Worm (Caenorhabditis elegans): ENCODE measurements around the gene slc-36.5.

Gene slc-36.5

DNA sequence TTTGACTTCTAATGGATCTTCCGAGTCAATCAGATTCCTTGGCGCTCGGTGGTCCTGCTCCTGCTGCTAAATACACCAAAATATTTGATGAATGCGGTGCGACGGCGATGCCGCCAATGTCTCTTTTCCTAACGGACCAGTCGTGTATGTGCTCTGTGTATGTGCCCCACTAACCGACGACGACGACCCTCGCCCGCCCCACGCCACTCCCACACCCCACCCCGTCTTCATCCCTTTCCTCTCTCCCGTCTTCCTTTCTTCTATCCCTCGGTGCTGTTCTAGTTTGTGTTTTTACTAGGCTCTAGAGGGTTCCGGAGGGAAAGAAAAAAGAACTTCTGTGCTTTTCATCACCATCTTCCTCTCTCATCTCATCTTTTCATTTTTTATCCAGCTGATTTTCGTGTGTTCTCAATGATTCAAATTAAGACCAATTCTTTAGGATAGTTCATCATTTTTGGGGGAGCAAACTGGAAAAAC is 42.2 kb downstream of the slc-36.5 start, which contains the start of gene egl-27:
Gene egl-27, plus strand, starts transcription at position 427 of the 477 bp plus-strand sequence.
- no peak for TF ChIP-seq bed-3 (GFP tag; optimal IDR thresholded peaks at IDR 0.05)
- TF ChIP-seq nhr-237 (tag; optimal IDR thresholded peaks at IDR 0.05), result no peak
- peak; percentile 12 for TF ChIP-seq sptf-1 (tag; optimal IDR thresholded peaks at IDR 0.05)
- no peak for TF ChIP-seq lin-32 (GFP tag; optimal IDR thresholded peaks at IDR 0.05)
- TF ChIP-seq tbx-8 (GFP tag; optimal IDR thresholded peaks at IDR 0.05), result no peak
- TF ChIP-seq lsy-2 (tag; optimal IDR thresholded peaks at IDR 0.05), result no peak
- TF ChIP-seq hlh-1 (tag; optimal IDR thresholded peaks at IDR 0.05), result no peak
- no peak for TF ChIP-seq ceh-83 (GFP tag; optimal IDR thresholded peaks at IDR 0.05)
- no peak for TF ChIP-seq elt-3 (tag; optimal IDR thresholded peaks at IDR 0.05)
- TF ChIP-seq ceh-39 (tag; optimal IDR thresholded peaks at IDR 0.05), result no peak
- no peak for TF ChIP-seq unc-120 (tag; optimal IDR thresholded peaks at IDR 0.05; ENCODE audit: poor library complexity, severe bottlenecking)
- TF ChIP-seq flh-1 (GFP tag; optimal IDR thresholded peaks at IDR 0.05), result no peak
- TF ChIP-seq ces-1 (GFP tag; optimal IDR thresholded peaks at IDR 0.05), result peak; percentile 5
- TF ChIP-seq elt-1 (tag; optimal IDR thresholded peaks at IDR 0.05; ENCODE audit: borderline replicate concordance, insufficient read depth), result no peak
- no peak for TF ChIP-seq ham-2 (GFP tag; optimal IDR thresholded peaks at IDR 0.05)

DNA sequence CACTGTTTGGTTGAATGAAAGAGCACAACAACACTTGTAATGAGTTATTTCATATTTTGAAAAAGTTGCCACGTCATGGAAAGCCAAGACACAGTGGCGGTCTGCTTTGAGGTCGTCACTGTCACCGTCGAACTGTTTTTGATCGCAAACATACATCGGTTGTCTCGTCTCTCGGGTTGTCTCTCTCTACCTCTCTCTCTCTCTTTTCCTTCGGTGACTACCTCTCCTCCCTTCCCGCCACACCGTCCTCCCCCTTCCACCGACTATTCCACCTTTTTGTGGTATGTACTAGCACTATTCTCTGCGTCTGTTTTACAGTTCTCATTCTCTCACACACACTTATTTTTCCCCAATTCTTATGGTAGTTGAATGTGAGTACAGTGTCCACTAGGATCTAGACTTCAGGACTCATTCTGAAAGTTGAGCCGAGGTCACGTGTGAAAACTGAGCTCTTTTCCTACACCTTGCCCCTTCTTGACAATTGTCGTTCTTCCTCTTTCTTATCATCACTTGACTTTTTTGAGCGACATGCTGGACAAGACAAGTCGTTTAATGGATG is 43.0 kb downstream of the slc-36.5 start:
- TF ChIP-seq drap-1 (GFP tag; optimal IDR thresholded peaks at IDR 0.05), result peak; percentile 38
- TF ChIP-seq cnd-1 (tag; optimal IDR thresholded peaks at IDR 0.05), result peak; percentile 12
- peak; percentile 35 for TF ChIP-seq mls-2 (tag; optimal IDR thresholded peaks at IDR 0.05)
- no peak for TF ChIP-seq flh-1 (GFP tag; optimal IDR thresholded peaks at IDR 0.05)

DNA sequence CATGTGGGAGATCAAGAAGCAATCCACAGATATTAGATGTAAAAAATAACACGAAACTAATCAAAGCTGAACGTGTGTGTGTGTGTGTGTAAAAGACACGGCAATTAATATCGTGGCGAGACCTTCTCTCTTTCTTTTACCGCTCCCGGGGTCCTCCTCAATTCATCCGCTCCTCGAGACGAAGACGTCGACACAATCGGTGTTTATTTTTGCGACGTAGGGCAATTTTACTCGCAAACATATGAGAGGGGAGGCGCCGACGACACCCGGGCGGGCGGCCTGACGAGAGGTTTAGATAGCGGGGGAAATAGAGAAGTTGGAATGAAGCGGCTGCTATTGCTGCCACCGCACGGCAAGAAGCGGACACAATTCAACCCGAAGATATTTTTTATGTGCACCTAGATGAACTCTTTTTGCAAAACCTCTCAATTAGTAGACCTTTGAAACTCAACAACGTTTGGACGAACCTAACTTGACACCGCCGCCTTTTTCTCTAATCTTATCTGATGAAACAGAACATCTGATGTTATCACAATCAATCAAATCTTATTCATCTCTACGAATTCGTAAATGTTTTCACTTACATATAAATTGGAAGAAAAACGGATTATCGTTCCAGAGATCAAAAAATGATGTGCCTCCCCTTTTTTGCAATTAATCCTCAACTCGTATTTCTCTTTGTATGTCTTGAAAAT is 44.0 kb downstream of the slc-36.5 start:
- TF ChIP-seq nhr-12 (tag; optimal IDR thresholded peaks at IDR 0.05), result no peak
- TF ChIP-seq hlh-1 (tag; optimal IDR thresholded peaks at IDR 0.05), result peak; percentile 60
- no peak for TF ChIP-seq nhr-2 (tag; optimal IDR thresholded peaks at IDR 0.05)
- peak; percentile 30 for TF ChIP-seq unc-62 (GFP tag; optimal IDR thresholded peaks at IDR 0.05)
- TF ChIP-seq ham-2 (GFP tag; optimal IDR thresholded peaks at IDR 0.05), result peak; percentile 86
- TF ChIP-seq lin-13 (tag; optimal IDR thresholded peaks at IDR 0.05), result no peak
- TF ChIP-seq sptf-1 (tag; optimal IDR thresholded peaks at IDR 0.05), result no peak
- TF ChIP-seq unc-120 (tag; optimal IDR thresholded peaks at IDR 0.05; ENCODE audit: poor library complexity, severe bottlenecking), result peak; percentile 28
- no peak for TF ChIP-seq ces-1 (GFP tag; optimal IDR thresholded peaks at IDR 0.05)
- TF ChIP-seq cnd-1 (tag; optimal IDR thresholded peaks at IDR 0.05), result no peak
- no peak for TF ChIP-seq lin-32 (GFP tag; optimal IDR thresholded peaks at IDR 0.05)
- TF ChIP-seq elt-1 (tag; optimal IDR thresholded peaks at IDR 0.05; ENCODE audit: borderline replicate concordance, insufficient read depth), result peak; percentile 90
- TF ChIP-seq mep-1 (tag; optimal IDR thresholded peaks at IDR 0.05), result peak; percentile 2

DNA sequence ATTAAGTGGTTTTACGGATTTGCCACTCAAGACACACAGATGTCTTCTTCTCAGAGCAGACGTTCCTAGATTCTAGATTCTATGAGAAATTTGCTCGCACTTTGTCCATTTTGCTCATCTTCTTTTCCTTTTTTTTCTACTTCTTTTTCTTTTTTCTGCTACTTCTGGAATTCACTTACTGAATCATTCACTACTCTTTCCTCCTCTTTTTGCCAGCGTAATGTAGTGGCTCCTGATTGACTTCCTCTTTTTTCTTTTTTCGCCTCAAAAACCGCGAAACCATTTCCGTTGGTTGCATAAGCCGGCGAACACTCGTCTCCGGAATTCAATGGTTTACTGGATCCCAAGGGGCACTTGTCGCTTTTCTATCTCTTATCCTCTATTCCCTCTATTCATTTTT is 44.6 kb downstream of the slc-36.5 start:
- TF ChIP-seq ces-1 (GFP tag; optimal IDR thresholded peaks at IDR 0.05) (peak; percentile 29), ceh-83 (GFP tag; optimal IDR thresholded peaks at IDR 0.05) (no peak)

DNA sequence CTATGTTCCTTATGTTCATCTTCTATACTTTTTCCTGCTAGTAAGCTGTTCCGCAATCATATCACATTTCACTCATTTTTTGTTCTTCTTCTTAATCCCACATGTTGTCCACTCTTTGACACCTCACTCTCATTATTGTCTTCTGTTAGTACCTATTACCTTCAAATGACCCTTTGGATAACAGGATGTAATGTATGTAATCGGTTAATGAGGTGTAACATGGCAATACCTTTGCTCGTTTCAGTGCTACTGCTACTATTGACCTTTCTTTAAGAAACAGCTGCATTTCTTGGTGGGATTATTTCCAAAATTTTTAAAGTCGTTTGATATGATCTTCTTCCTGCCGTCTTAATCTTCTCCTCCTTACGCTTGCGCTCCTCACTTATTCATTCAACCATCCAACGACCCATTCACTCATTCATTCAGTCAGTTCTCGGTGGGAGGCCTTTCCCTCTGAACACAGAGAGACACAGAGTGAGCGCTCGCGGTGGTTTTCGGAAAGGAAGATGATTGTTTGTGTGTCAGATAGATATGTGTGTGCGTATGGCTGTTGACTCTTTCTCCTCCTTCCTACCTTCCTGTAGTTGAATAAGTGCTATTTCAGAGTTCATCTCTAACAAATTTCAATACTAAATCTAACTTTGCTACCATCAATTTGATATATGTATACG is 45.2 kb downstream of the slc-36.5 start:
- TF ChIP-seq mab-5 (tag; optimal IDR thresholded peaks at IDR 0.05) (no peak), nhr-76 (tag; optimal IDR thresholded peaks at IDR 0.05) (no peak), nhr-237 (tag; optimal IDR thresholded peaks at IDR 0.05) (no peak), hlh-1 (tag; optimal IDR thresholded peaks at IDR 0.05) (no peak), flh-1 (GFP tag; optimal IDR thresholded peaks at IDR 0.05) (no peak), unc-62 (GFP tag; optimal IDR thresholded peaks at IDR 0.05) (peak; percentile 24), ceh-83 (GFP tag; optimal IDR thresholded peaks at IDR 0.05) (peak; percentile 55), lsy-2 (tag; optimal IDR thresholded peaks at IDR 0.05) (no peak), ces-1 (GFP tag; optimal IDR thresholded peaks at IDR 0.05) (no peak), elt-1 (tag; optimal IDR thresholded peaks at IDR 0.05; ENCODE audit: borderline replicate concordance, insufficient read depth) (peak; percentile 1), ceh-43 (GFP tag; optimal IDR thresholded peaks at IDR 0.05) (no peak), drap-1 (GFP tag; optimal IDR thresholded peaks at IDR 0.05) (no peak), ztf-11 (tag; optimal IDR thresholded peaks at IDR 0.05) (no peak), lin-13 (tag; optimal IDR thresholded peaks at IDR 0.05) (no peak), mls-2 (tag; optimal IDR thresholded peaks at IDR 0.05) (no peak), mep-1 (tag; optimal IDR thresholded peaks at IDR 0.05) (peak; percentile 17), M03D4.4 (tag; optimal IDR thresholded peaks at IDR 0.05) (no peak), lin-32 (GFP tag; optimal IDR thresholded peaks at IDR 0.05) (no peak), blmp-1 (tag; optimal IDR thresholded peaks at IDR 0.05) (no peak), zip-8 (tag; optimal IDR thresholded peaks at IDR 0.05) (no peak), nhr-28 (tag; optimal IDR thresholded peaks at IDR 0.05) (no peak), nhr-12 (tag; optimal IDR thresholded peaks at IDR 0.05) (no peak), tbx-8 (GFP tag; optimal IDR thresholded peaks at IDR 0.05) (no peak), pha-4 (tag; optimal IDR thresholded peaks at IDR 0.05) (peak; percentile 56), elt-3 (tag; optimal IDR thresholded peaks at IDR 0.05) (no peak), bed-3 (GFP tag; optimal IDR thresholded peaks at IDR 0.05) (no peak), ham-2 (GFP tag; optimal IDR thresholded peaks at IDR 0.05) (no peak), unc-120 (tag; optimal IDR thresholded peaks at IDR 0.05; ENCODE audit: poor library complexity, severe bottlenecking) (no peak), nhr-2 (tag; optimal IDR thresholded peaks at IDR 0.05) (peak; percentile 93), sem-2 (GFP tag; optimal IDR thresholded peaks at IDR 0.05) (no peak), unc-39 (tag; optimal IDR thresholded peaks at IDR 0.05) (no peak), sptf-1 (tag; optimal IDR thresholded peaks at IDR 0.05) (peak; percentile 44), cnd-1 (tag; optimal IDR thresholded peaks at IDR 0.05) (no peak)
